Fruit fly (Drosophila melanogaster): Measurements from ENCODE around the gene CG32576.

Gene CG32576

dm6 chrX:16286083-16286666, 2.2 kb downstream of the CG32576 start, which contains the start of gene UQCR-14 (continued):
- TF ChIP-seq tin (GFP tag; optimal IDR thresholded peaks at IDR 0.05) = no peak
- no peak for TF ChIP-seq CG8359 (GFP tag; optimal IDR thresholded peaks at IDR 0.05; ENCODE audit: borderline replicate concordance)
- peak; percentile 99 for TF ChIP-seq bbx (GFP tag; IDR thresholded peaks at IDR 0.05; ENCODE audit: partially characterized antibody)
- no peak for TF ChIP-seq CG8089 (GFP tag; optimal IDR thresholded peaks at IDR 0.05)
- peak; percentile 77 for TF ChIP-seq gro (GFP tag; optimal IDR thresholded peaks at IDR 0.05)
- TF ChIP-seq lola (GFP tag; optimal IDR thresholded peaks at IDR 0.05) = no peak

- TF ChIP-seq Optix (GFP tag; IDR thresholded peaks at IDR 0.05) (no peak), Meics (GFP tag; optimal IDR thresholded peaks at IDR 0.05) (peak; percentile 24), CG14050 (GFP tag; IDR thresholded peaks at IDR 0.05) (no peak), gem (tag; optimal IDR thresholded peaks at IDR 0.05) (peak; percentile 65), Ets65A (GFP tag) (peak; percentile 3), CG2120 (GFP tag; optimal IDR thresholded peaks at IDR 0.05) (peak; percentile 39), CG8359 (GFP tag; optimal IDR thresholded peaks at IDR 0.05; ENCODE audit: borderline replicate concordance) (no peak), CG9727 (GFP tag; optimal IDR thresholded peaks at IDR 0.05) (peak; percentile 19), lov (optimal IDR thresholded peaks at IDR 0.05) (no peak), lov (GFP tag; IDR thresholded peaks at IDR 0.05) (no peak), CG12299 (tag; optimal IDR thresholded peaks at IDR 0.05) (peak; percentile 10), lilli (GFP tag; optimal IDR thresholded peaks at IDR 0.05) (peak; percentile 24), bsh (GFP tag; optimal IDR thresholded peaks at IDR 0.05) (peak in 1 of 2 experiments; percentile 38), cwo (GFP tag; optimal IDR thresholded peaks at IDR 0.05) (no peak), Xrp1 (GFP tag; IDR thresholded peaks at IDR 0.05) (peak; percentile 51; the same call in 1 of the 2 replicates), unpg (GFP tag; optimal IDR thresholded peaks at IDR 0.05) (peak; percentile 50), CG11456 (GFP tag; IDR thresholded peaks at IDR 0.05) (0 out of 3 replicates have a peak, but pooled peaks have one; percentile 5), gcm (GFP tag; optimal IDR thresholded peaks at IDR 0.05) (peak; percentile 4), lab (GFP tag; optimal IDR thresholded peaks at IDR 0.05) (peak; percentile 48), CG17829 (tag; optimal IDR thresholded peaks at IDR 0.05) (peak; percentile 14), Fer1 (GFP tag; optimal IDR thresholded peaks at IDR 0.05) (peak; percentile 47), CG2712 (tag; optimal IDR thresholded peaks at IDR 0.05) (peak; percentile 50), Hsf (GFP tag; optimal IDR thresholded peaks at IDR 0.05) (peak; percentile 16), dpn (GFP tag; optimal IDR thresholded peaks at IDR 0.05) (peak in 1 of 2 experiments; percentile 9), CG31441 (GFP tag; IDR thresholded peaks at IDR 0.05) (peak; percentile 41), CG2678 (tag; optimal IDR thresholded peaks at IDR 0.05) (peak; percentile 58), CG10979 (tag; optimal IDR thresholded peaks at IDR 0.05) (peak; percentile 21), lola (GFP tag; optimal IDR thresholded peaks at IDR 0.05) (peak in 1 of 3 experiments; percentile 6), CG17361 (GFP tag; IDR thresholded peaks at IDR 0.05) (0 out of 3 replicates have a peak, but pooled peaks have one; percentile 33), CG3281 (GFP tag; optimal IDR thresholded peaks at IDR 0.05) (peak; percentile 9), slp2 (GFP tag; optimal IDR thresholded peaks at IDR 0.05) (no peak), CG12104 (GFP tag; optimal IDR thresholded peaks at IDR 0.05) (peak; percentile 6), da (GFP tag; optimal IDR thresholded peaks at IDR 0.05) (no peak), Asciz (GFP tag; optimal IDR thresholded peaks at IDR 0.05) (peak; percentile 12), CG6854 (GFP tag; optimal IDR thresholded peaks at IDR 0.05) (no peak), CG4424 (GFP tag; optimal IDR thresholded peaks at IDR 0.05) (peak; percentile 32), Atf6 (GFP tag; IDR thresholded peaks at IDR 0.05) (0 out of 2 replicates have a peak, but pooled peaks have one; percentile 37), Xbp1 (GFP tag; optimal IDR thresholded peaks at IDR 0.05) (peak; percentile 17), pan (optimal IDR thresholded peaks at IDR 0.05) (no peak), pan (GFP tag; optimal IDR thresholded peaks at IDR 0.05 in 1 of 2, IDR thresholded peaks at IDR 0.05 in 1 of 2) (peak in 1 of 2 experiments; percentile 19), CG12236 (GFP tag; optimal IDR thresholded peaks at IDR 0.05) (no peak), CG30431 (GFP tag; optimal IDR thresholded peaks at IDR 0.05) (no peak), phol (tag; optimal IDR thresholded peaks at IDR 0.05) (peak; percentile 25), Drgx (GFP tag; IDR thresholded peaks at IDR 0.05) (0 out of 2 replicates have a peak, but pooled peaks have one; percentile 11)
Observed at dm6 chrX:16285186-16285585, 3.1 kb downstream of the CG32576 start.
